Fruit fly (Drosophila melanogaster) whole organism, pupa: Measurements from ENCODE around the gene Acbp5.

ENCODE experiments used
- CG10348 ChIP-seq: fragments of 200-800 bp; sonication (Bioruptor generic); IDR thresholded peaks from 2 replicates; pipeline ENCODE4 v1.3.6; 2022; ENCODE audit warnings: missing biosample characterization, missing genetic modification characterization
- CG12605 ChIP-seq: fragments of 200-800 bp; sonication (Bioruptor generic); IDR thresholded peaks from 2 replicates; pipeline ENCODE4 v1.3.6; 2022; ENCODE audit warnings: missing biosample characterization, missing genetic modification characterization
- CG13204 ChIP-seq: fragments of 200-800 bp; sonication (Bioruptor generic); optimal IDR thresholded peaks from 2 replicates; lab custom pipeline; 2018; ENCODE audit warnings: missing biosample characterization, mild to moderate bottlenecking, missing genetic modification characterization, moderate library complexity
- CG14655 ChIP-seq: fragments of 200-800 bp; sonication (Bioruptor generic); optimal IDR thresholded peaks from 3 replicates; lab custom pipeline; 2017; ENCODE audit warnings: mild to moderate bottlenecking, missing biosample characterization, missing genetic modification reagents, missing genetic modification characterization
- CG15710 ChIP-seq: fragments of 200-800 bp; sonication (Bioruptor generic); optimal IDR thresholded peaks from 2 replicates; lab custom pipeline; 2018; ENCODE audit warnings: missing biosample characterization, mild to moderate bottlenecking, missing genetic modification characterization, moderate library complexity
- CG17806 ChIP-seq: fragments of 200-800 bp; sonication (Bioruptor generic); optimal IDR thresholded peaks from 2 replicates; lab custom pipeline; 2018; ENCODE audit warnings: missing biosample characterization, mild to moderate bottlenecking, missing genetic modification characterization, moderate library complexity
- CG32121 ChIP-seq: fragments of 200-800 bp; sonication (Bioruptor generic); IDR thresholded peaks from 2 replicates; pipeline ENCODE4 v1.3.6; 2022; ENCODE audit warnings: missing biosample characterization, missing genetic modification characterization
- CG34367 ChIP-seq: fragments of 200-800 bp; sonication (Bioruptor generic); optimal IDR thresholded peaks from 2 replicates; lab custom pipeline; 2018; ENCODE audit warnings: missing biosample characterization, mild to moderate bottlenecking, missing genetic modification characterization
- CG4496 ChIP-seq: fragments of 200-800 bp; sonication (Bioruptor generic); IDR thresholded peaks from 3 replicates; pipeline ENCODE4 v1.3.6; 2022; ENCODE audit warnings: missing biosample characterization, missing genetic modification characterization
- CG8159 ChIP-seq: fragments of 200-800 bp; sonication (Bioruptor generic); optimal IDR thresholded peaks from 3 replicates; lab custom pipeline; 2018; ENCODE audit warnings: missing biosample characterization, mild to moderate bottlenecking, missing genetic modification characterization, moderate library complexity
- CG8301 ChIP-seq: fragments of 200-800 bp; sonication (Bioruptor generic); optimal IDR thresholded peaks from 2 replicates; lab custom pipeline; 2018; ENCODE audit warnings: missing biosample characterization, mild to moderate bottlenecking, missing genetic modification characterization
- CG9948 ChIP-seq: fragments of 200-800 bp; sonication (Bioruptor generic); optimal IDR thresholded peaks from 2 replicates; lab custom pipeline; 2018; ENCODE audit warnings: missing biosample characterization, mild to moderate bottlenecking, missing genetic modification characterization, moderate library complexity
- D1 ChIP-seq: fragments of 200-800 bp; sonication (Bioruptor generic); optimal IDR thresholded peaks from 2 replicates; lab custom pipeline; 2018; ENCODE audit warnings: missing biosample characterization, mild to moderate bottlenecking, missing genetic modification characterization, moderate library complexity
- EcR ChIP-seq: fragments of 200-800 bp; sonication (Bioruptor generic); optimal IDR thresholded peaks from 3 replicates; lab custom pipeline; 2019; ENCODE audit warnings: missing biosample characterization, missing genetic modification characterization, mild to moderate bottlenecking, moderate library complexity, missing genetic modification reagents
- Ets98B ChIP-seq: fragments of 200-800 bp; sonication (Bioruptor generic); IDR thresholded peaks from 2 replicates; pipeline ENCODE4 v1.3.6; 2022; ENCODE audit warnings: missing biosample characterization, missing genetic modification characterization
- Pif1A ChIP-seq: fragments of 200-800 bp; sonication (Bioruptor generic); optimal IDR thresholded peaks from 3 replicates; lab custom pipeline; 2016; ENCODE audit warnings: missing biosample characterization, missing genetic modification characterization
- Pif1B ChIP-seq: fragments of 200-800 bp; sonication (Bioruptor generic); optimal IDR thresholded peaks from 3 replicates; lab custom pipeline; 2016; ENCODE audit warnings: missing biosample characterization, missing genetic modification characterization
- Snoo ChIP-seq: fragments of 200-800 bp; sonication (Bioruptor generic); optimal IDR thresholded peaks from 3 replicates; lab custom pipeline; 2017; ENCODE audit warnings: missing biosample characterization, mild to moderate bottlenecking, missing genetic modification characterization, inconsistent platforms
- fd96Ca ChIP-seq: fragments of 200-800 bp; sonication (Bioruptor generic); IDR thresholded peaks from 3 replicates; pipeline ENCODE4 v1.3.6; 2022; ENCODE audit warnings: missing biosample characterization, missing genetic modification characterization
- gl ChIP-seq: fragments of 200-800 bp; sonication (Bioruptor generic); optimal IDR thresholded peaks from 2 replicates; lab custom pipeline; 2018; ENCODE audit warnings: missing biosample characterization, mild to moderate bottlenecking, missing genetic modification characterization
- rn ChIP-seq: fragments of 200-800 bp; sonication (Bioruptor generic); IDR thresholded peaks from 2 replicates; pipeline ENCODE4 v1.3.6; 2022; ENCODE audit warnings: missing biosample characterization, missing genetic modification characterization

Gene Acbp5

dm6 chr3L:8807113-8807651 is 18.8 kb upstream of the Acbp5 start, which contains the start of the genes CG13312 and CG32024:
Gene CG13312 (minus strand): TSS chr3L:8807213.
Gene CG32024 (plus strand): TSS chr3L:8807601.
- TF ChIP-seq Snoo (tag; lab: Kevin White, UChicago): no peak
- no peak for TF ChIP-seq EcR (GFP tag; lab: Kevin White, UChicago)
- no peak for TF ChIP-seq CG17806 (tag; lab: Kevin White, UChicago)
- TF ChIP-seq, all 21 proteins: peak for 0

dm6 chr3L:8804082-8804814 is 15.9 kb upstream of the Acbp5 start, which contains the start of the genes CG32023 and CG34427:
Gene CG32023 (minus strand): TSS chr3L:8804182.
Gene CG34427 (plus strand): TSS chr3L:8804764.
- TF ChIP-seq fd96Ca (GFP tag; lab: Robert Waterston, UW) (no peak), CG34367 (no peak), Ets98B (GFP tag; lab: Robert Waterston, UW) (no peak), rn (GFP tag; lab: Robert Waterston, UW) (no peak), CG4496 (GFP tag; lab: Robert Waterston, UW) (no peak), CG32121 (GFP tag; lab: Robert Waterston, UW) (no peak), Pif1B (GFP tag; lab: Kevin White, UChicago) (no peak), gl (tag; lab: Kevin White, UChicago) (no peak), D1 (tag; lab: Kevin White, UChicago) (no peak), CG8159 (tag; lab: Kevin White, UChicago) (no peak), CG14655 (no peak), Pif1A (GFP tag; lab: Kevin White, UChicago) (no peak), CG12605 (GFP tag; lab: Robert Waterston, UW) (no peak), CG9948 (no peak), CG15710 (tag; lab: Kevin White, UChicago) (no peak), CG13204 (GFP tag; lab: Kevin White, UChicago) (no peak), CG17806 (tag; lab: Kevin White, UChicago) (no peak)
- TF ChIP-seq, all 21 proteins: peak for 0

dm6 chr3L:8802064-8802463 is 13.7 kb upstream of the Acbp5 start, which contains the start of the genes CG13311 and CG34426:
Gene CG13311 (minus strand): TSS chr3L:8802164.
Gene CG34426 (plus strand): TSS chr3L:8802463.
- TF ChIP-seq CG9948: no peak
- no peak for TF ChIP-seq Pif1B (GFP tag; lab: Kevin White, UChicago)

dm6 chr3L:8800432-8800831 is 12.1 kb upstream of the Acbp5 start, which contains the start of gene CG13310:
Gene CG13310 (minus strand): TSS chr3L:8800532.
- TF ChIP-seq Ets98B (GFP tag; lab: Robert Waterston, UW): no peak
- no peak for TF ChIP-seq gl (tag; lab: Kevin White, UChicago)
- TF ChIP-seq EcR (GFP tag; lab: Kevin White, UChicago): no peak
- TF ChIP-seq CG8301: no peak
- TF ChIP-seq fd96Ca (GFP tag; lab: Robert Waterston, UW): no peak
- TF ChIP-seq D1 (tag; lab: Kevin White, UChicago): no peak
- TF ChIP-seq CG12605 (GFP tag; lab: Robert Waterston, UW): no peak
- TF ChIP-seq CG13204 (GFP tag; lab: Kevin White, UChicago): no peak
- no peak for TF ChIP-seq CG34367
- TF ChIP-seq CG32121 (GFP tag; lab: Robert Waterston, UW): no peak
- no peak for TF ChIP-seq CG17806 (tag; lab: Kevin White, UChicago)
- no peak for TF ChIP-seq CG15710 (tag; lab: Kevin White, UChicago)
- no peak for TF ChIP-seq Pif1A (GFP tag; lab: Kevin White, UChicago)
- TF ChIP-seq rn (GFP tag; lab: Robert Waterston, UW): no peak
- no peak for TF ChIP-seq CG9948
- TF ChIP-seq CG4496 (GFP tag; lab: Robert Waterston, UW): no peak
- TF ChIP-seq CG8159 (tag; lab: Kevin White, UChicago): no peak
- TF ChIP-seq Snoo (tag; lab: Kevin White, UChicago): no peak

dm6 chr3L:8798539-8798938 is 10.2 kb upstream of the Acbp5 start:
- TF ChIP-seq D1 (tag; lab: Kevin White, UChicago) (peak; percentile 4), CG34367 (no peak)

dm6 chr3L:8798129-8798528 is 9.8 kb upstream of the Acbp5 start:
- TF ChIP-seq CG32121 (GFP tag; lab: Robert Waterston, UW) (no peak), Pif1A (GFP tag; lab: Kevin White, UChicago) (no peak), CG34367 (no peak), CG8159 (tag; lab: Kevin White, UChicago) (no peak), fd96Ca (GFP tag; lab: Robert Waterston, UW) (no peak), Pif1B (GFP tag; lab: Kevin White, UChicago) (no peak), CG4496 (GFP tag; lab: Robert Waterston, UW) (no peak), CG12605 (GFP tag; lab: Robert Waterston, UW) (no peak), CG14655 (no peak), CG10348 (no peak), CG15710 (tag; lab: Kevin White, UChicago) (no peak), D1 (tag; lab: Kevin White, UChicago) (no peak), Ets98B (GFP tag; lab: Robert Waterston, UW) (no peak), rn (GFP tag; lab: Robert Waterston, UW) (no peak), EcR (GFP tag; lab: Kevin White, UChicago) (no peak), CG13204 (GFP tag; lab: Kevin White, UChicago) (no peak), CG9948 (no peak), gl (tag; lab: Kevin White, UChicago) (no peak)
